Fruit fly (Drosophila melanogaster) whole organism, prepupa: Measurements from ENCODE around the gene goe.

ENCODE experiments used
- Blimp-1 ChIP-seq: fragments of 200-800 bp; sonication (Bioruptor generic); optimal IDR thresholded peaks from 3 replicates; lab custom pipeline; 2017; ENCODE audit warnings: missing biosample characterization, missing genetic modification characterization, mild to moderate bottlenecking, moderate library complexity, missing genetic modification reagents
- CG10631 ChIP-seq: fragments of 200-800 bp; sonication (Bioruptor generic); optimal IDR thresholded peaks from 2 replicates; lab custom pipeline; 2016; ENCODE audit warnings: missing biosample characterization, missing genetic modification characterization
- CG10669 ChIP-seq: fragments of 200-800 bp; sonication (Bioruptor generic); optimal IDR thresholded peaks from 3 replicates; lab custom pipeline; 2018; ENCODE audit warnings: missing biosample characterization, mild to moderate bottlenecking, missing genetic modification characterization, moderate library complexity
- CG11902 ChIP-seq: fragments of 200-800 bp; sonication (Bioruptor generic); optimal IDR thresholded peaks from 3 replicates; lab custom pipeline; 2016; ENCODE audit warnings: missing biosample characterization, missing genetic modification characterization
- CG15336 ChIP-seq: fragments of 200-800 bp; sonication (Bioruptor generic); IDR thresholded peaks from 2 replicates; pipeline ENCODE4 v1.3.6; 2022; ENCODE audit warnings: missing biosample characterization, missing genetic modification characterization
- CG1621 ChIP-seq: fragments of 200-800 bp; sonication (Bioruptor generic); optimal IDR thresholded peaks from 3 replicates; lab custom pipeline; 2018; ENCODE audit warnings: missing biosample characterization, mild to moderate bottlenecking, missing genetic modification characterization
- CG3032 ChIP-seq: fragments of 200-800 bp; optimal IDR thresholded peaks from 2 replicates; lab custom pipeline; 2019; ENCODE audit warnings: missing biosample characterization, mild to moderate bottlenecking, missing genetic modification characterization, moderate library complexity
- CG32006 ChIP-seq: fragments of 200-800 bp; sonication (Bioruptor generic); optimal IDR thresholded peaks from 3 replicates; lab custom pipeline; 2017; ENCODE audit warnings: missing biosample characterization, mild to moderate bottlenecking, missing genetic modification characterization
- CG4318 ChIP-seq: fragments of 200-800 bp; sonication (Bioruptor generic); optimal IDR thresholded peaks from 3 replicates; lab custom pipeline; 2017; ENCODE audit warnings: missing biosample characterization, mild to moderate bottlenecking, missing genetic modification characterization
- CG6163 ChIP-seq: fragments of 200-800 bp; sonication (Bioruptor generic); IDR thresholded peaks from 3 replicates; pipeline ENCODE4 v1.3.6; 2022; ENCODE audit warnings: missing biosample characterization, missing genetic modification characterization
- CG6276 ChIP-seq: fragments of 200-800 bp; sonication (Bioruptor generic); optimal IDR thresholded peaks from 2 replicates; lab custom pipeline; 2017; ENCODE audit warnings: missing biosample characterization, mild to moderate bottlenecking, missing genetic modification characterization
- CG6792 ChIP-seq: fragments of 200-800 bp; sonication (Bioruptor generic); optimal IDR thresholded peaks from 3 replicates; lab custom pipeline; 2016; ENCODE audit warnings: missing biosample characterization, missing genetic modification characterization
- CG6808 ChIP-seq: fragments of 200-800 bp; sonication (Bioruptor generic); optimal IDR thresholded peaks from 3 replicates; lab custom pipeline; 2017; ENCODE audit warnings: missing biosample characterization, missing genetic modification characterization, mild to moderate bottlenecking, moderate library complexity, missing genetic modification reagents
- CG6854 ChIP-seq: fragments of 200-800 bp; sonication (Bioruptor generic); optimal IDR thresholded peaks from 2 replicates; lab custom pipeline; 2017; ENCODE audit warnings: missing biosample characterization, mild to moderate bottlenecking, missing genetic modification characterization
- CG7368 ChIP-seq: fragments of 200-800 bp; sonication (Bioruptor generic); optimal IDR thresholded peaks from 3 replicates; lab custom pipeline; 2016; ENCODE audit warnings: missing biosample characterization, missing genetic modification characterization
- CG8319 ChIP-seq: fragments of 200-800 bp; sonication (Bioruptor generic); optimal IDR thresholded peaks from 3 replicates; lab custom pipeline; 2016; ENCODE audit warnings: missing biosample characterization, missing genetic modification characterization
- CG8632 ChIP-seq: fragments of 200-800 bp; sonication (Bioruptor generic); optimal IDR thresholded peaks from 3 replicates; lab custom pipeline; 2016; ENCODE audit warnings: missing biosample characterization, missing genetic modification characterization
- CG9139 ChIP-seq: fragments of 200-800 bp; sonication (Bioruptor generic); optimal IDR thresholded peaks from 3 replicates; lab custom pipeline; 2017; ENCODE audit warnings: missing biosample characterization, mild to moderate bottlenecking, missing genetic modification characterization
- Eip75B ChIP-seq: fragments of 200-800 bp; sonication (Bioruptor generic); optimal IDR thresholded peaks from 3 replicates; lab custom pipeline; 2016; ENCODE audit warnings: missing biosample characterization, missing genetic modification characterization
- Eip78C ChIP-seq: fragments of 200-800 bp; sonication (Bioruptor generic); peaks from one replicate; lab custom pipeline; 2016; ENCODE audit warnings: missing biosample characterization, missing genetic modification characterization
- Eip93F ChIP-seq: fragments of 200-800 bp; sonication (Bioruptor generic); optimal IDR thresholded peaks from 2 replicates; lab custom pipeline; 2016; ENCODE audit warnings: missing biosample characterization, mild to moderate bottlenecking, missing genetic modification characterization
- Ets21C ChIP-seq: fragments of 200-800 bp; sonication (Bioruptor generic); optimal IDR thresholded peaks from 3 replicates; lab custom pipeline; 2016; ENCODE audit warnings: missing biosample characterization, missing genetic modification characterization
- Ets96B ChIP-seq: fragments of 200-800 bp; optimal IDR thresholded peaks from 2 replicates; lab custom pipeline; 2019; ENCODE audit warnings: missing biosample characterization, mild to moderate bottlenecking, missing genetic modification characterization, moderate library complexity
- Gug ChIP-seq: fragments of 200-800 bp; sonication (Bioruptor generic); IDR thresholded peaks from 2 replicates; pipeline ENCODE4 v1.3.6; 2022; ENCODE audit warnings: missing biosample characterization, missing genetic modification characterization
- Hr38 ChIP-seq: sonication (Bioruptor generic); optimal IDR thresholded peaks from 2 replicates; lab custom pipeline; 2016; ENCODE audit warnings: missing biosample characterization, missing genetic modification characterization
- Hr39 ChIP-seq: fragments of 200-800 bp; sonication (Bioruptor generic); optimal IDR thresholded peaks from 2 replicates; lab custom pipeline; 2016; ENCODE audit warnings: missing biosample characterization, missing genetic modification characterization
- Hr4 ChIP-seq: fragments of 200-800 bp; sonication (Bioruptor generic); optimal IDR thresholded peaks from 3 replicates; lab custom pipeline; 2016; ENCODE audit warnings: missing biosample characterization, missing genetic modification characterization
- Smox ChIP-seq: fragments of 200-800 bp; sonication (Bioruptor generic); optimal IDR thresholded peaks from 3 replicates; lab custom pipeline; 2016; ENCODE audit warnings: missing biosample characterization, missing genetic modification characterization
- Sox102F ChIP-seq: fragments of 200-800 bp; sonication (Bioruptor generic); optimal IDR thresholded peaks from 2 replicates; lab custom pipeline; 2016; ENCODE audit warnings: missing biosample characterization, mild to moderate bottlenecking, missing genetic modification characterization
- Sox14 ChIP-seq: fragments of 200-800 bp; sonication (Bioruptor generic); optimal IDR thresholded peaks from 3 replicates; lab custom pipeline; 2016; ENCODE audit warnings: missing biosample characterization, missing genetic modification characterization
- Sox15 ChIP-seq: fragments of 200-800 bp; sonication (Bioruptor generic); optimal IDR thresholded peaks from 3 replicates; lab custom pipeline; 2016; ENCODE audit warnings: missing biosample characterization, missing genetic modification characterization
- cyc ChIP-seq: fragments of 200-800 bp; sonication (Bioruptor generic); optimal IDR thresholded peaks from 3 replicates; lab custom pipeline; 2016; ENCODE audit warnings: missing biosample characterization, missing genetic modification characterization
- dac ChIP-seq: fragments of 200-800 bp; sonication (Bioruptor generic); optimal IDR thresholded peaks from 2 replicates; lab custom pipeline; 2017; ENCODE audit warnings: missing biosample characterization, mild to moderate bottlenecking, missing genetic modification characterization
- dsx ChIP-seq: fragments of 200-800 bp; optimal IDR thresholded peaks from 3 replicates; lab custom pipeline; 2019; ENCODE audit warnings: missing biosample characterization, mild to moderate bottlenecking, missing genetic modification characterization, moderate library complexity; ENCODE audit not compliant: poor library complexity, severe bottlenecking
- fd59A ChIP-seq: fragments of 200-800 bp; sonication (Bioruptor generic); optimal IDR thresholded peaks from 2 replicates; lab custom pipeline; 2017; ENCODE audit warnings: missing biosample characterization, mild to moderate bottlenecking, missing genetic modification characterization, missing genetic modification reagents
- fd85E ChIP-seq: fragments of 200-800 bp; sonication (Bioruptor generic); optimal IDR thresholded peaks from 3 replicates; lab custom pipeline; 2016; ENCODE audit warnings: missing biosample characterization, missing genetic modification characterization
- fkh ChIP-seq: fragments of 200-800 bp; sonication (Bioruptor generic); optimal IDR thresholded peaks from 3 replicates; lab custom pipeline; 2017; ENCODE audit warnings: missing biosample characterization, mild to moderate bottlenecking, missing genetic modification characterization, moderate library complexity
- lz ChIP-seq: fragments of 200-800 bp; sonication (Bioruptor generic); optimal IDR thresholded peaks from 3 replicates; lab custom pipeline; 2016; ENCODE audit warnings: missing biosample characterization, missing genetic modification characterization
- pdm3 ChIP-seq: fragments of 200-800 bp; sonication (Bioruptor generic); optimal IDR thresholded peaks from 3 replicates; lab custom pipeline; 2016; ENCODE audit warnings: missing biosample characterization, missing genetic modification characterization
- spab ChIP-seq: fragments of 200-800 bp; sonication (Bioruptor generic); optimal IDR thresholded peaks from 2 replicates; lab custom pipeline; 2017; ENCODE audit warnings: missing biosample characterization, mild to moderate bottlenecking, missing genetic modification characterization, missing genetic modification reagents
- ss ChIP-seq, 2 experiments: fragments of 200-800 bp; sonication (Bioruptor generic); optimal IDR thresholded peaks; 2 replicates in 1 of 2; 3 replicates in 1 of 2; lab custom pipeline; 2017 to 2018; ENCODE audit warnings: mild to moderate bottlenecking in 2 of 2, missing biosample characterization in 2 of 2, missing genetic modification characterization in 2 of 2, moderate library complexity in 1 of 2
- svp ChIP-seq: fragments of 200-800 bp; sonication (Bioruptor generic); peaks from one replicate; lab custom pipeline; 2016; ENCODE audit warnings: missing biosample characterization, missing genetic modification characterization
- topi ChIP-seq: fragments of 200-800 bp; sonication (Bioruptor generic); optimal IDR thresholded peaks from 3 replicates; lab custom pipeline; 2016; ENCODE audit warnings: missing biosample characterization, missing genetic modification characterization
- vri ChIP-seq: fragments of 200-800 bp; sonication (Bioruptor generic); optimal IDR thresholded peaks from 3 replicates; lab custom pipeline; 2016; ENCODE audit warnings: missing biosample characterization, mild to moderate bottlenecking, missing genetic modification characterization

The goe gene

DNA sequence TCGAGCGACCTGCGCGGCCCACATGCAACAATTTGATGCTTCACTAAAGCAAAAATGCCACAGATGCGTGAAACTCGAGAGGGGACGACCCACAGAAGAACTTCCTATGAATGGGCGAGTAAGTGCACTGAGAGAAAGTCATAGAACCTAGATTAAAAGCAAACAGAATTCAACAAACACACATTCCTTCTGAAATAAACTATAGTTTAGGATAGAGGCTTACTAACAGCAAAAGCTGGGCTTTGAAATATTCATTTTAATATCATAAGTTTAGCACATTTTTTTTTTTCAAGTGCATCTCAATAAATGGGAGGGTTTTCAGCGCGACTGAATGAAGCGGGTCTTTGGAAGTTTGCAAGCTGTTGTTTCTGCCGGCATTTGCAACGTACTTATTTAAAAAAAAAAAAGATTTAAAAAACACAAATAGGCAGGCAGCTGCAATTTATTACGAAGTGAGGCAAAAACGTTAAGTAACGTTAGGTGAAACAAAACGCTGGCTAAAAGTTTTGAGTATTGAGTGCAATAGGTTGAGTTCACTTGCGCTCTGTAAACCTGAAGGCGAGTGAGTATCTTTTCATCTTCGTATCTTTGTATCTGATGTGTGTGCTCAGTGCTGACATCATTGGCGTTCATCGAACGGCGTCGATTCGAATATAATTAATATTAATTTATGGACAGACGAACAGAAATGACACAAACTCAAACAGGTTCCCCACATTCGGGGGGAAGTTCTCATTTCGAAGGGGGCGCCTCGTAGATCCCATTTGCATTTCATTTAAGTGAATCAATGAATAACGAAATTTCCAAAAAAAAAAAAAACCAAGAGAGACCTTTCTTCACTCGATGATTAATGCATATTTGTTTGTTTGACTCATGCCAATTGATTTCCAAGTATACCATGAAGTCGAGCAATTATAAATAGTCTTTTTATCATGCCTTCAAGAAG, 21.4 kb upstream of the goe start (continued):
- TF ChIP-seq CG7368 (GFP tag; lab: Kevin White, UChicago), result peak; percentile 49
- TF ChIP-seq CG10669 (GFP tag; lab: Kevin White, UChicago), result peak; percentile 75
- TF ChIP-seq vri (GFP tag; lab: Kevin White, UChicago), result no peak
- peak; percentile 65 for TF ChIP-seq Hr4 (GFP tag; lab: Kevin White, UChicago)
- peak; percentile 70 to 82 for TF ChIP-seq ss (GFP tag; optimal IDR thresholded peaks at IDR 0.05; lab: Kevin White, UChicago)
- TF ChIP-seq Sox102F (GFP tag; lab: Kevin White, UChicago), result peak; percentile 6
- peak; percentile 83 for TF ChIP-seq CG15336 (GFP tag; lab: Robert Waterston, UW)
- peak; percentile 21 for TF ChIP-seq lz
- TF ChIP-seq pdm3 (GFP tag; lab: Kevin White, UChicago), result peak; percentile 52
- TF ChIP-seq Eip78C (GFP tag; lab: Kevin White, UChicago), result peak; percentile 91
- TF ChIP-seq Ets96B (tag; lab: Kevin White, UChicago), result peak; percentile 69
- TF ChIP-seq CG6808 (GFP tag; lab: Kevin White, UChicago), result peak; percentile 69
- TF ChIP-seq Eip93F, result no peak
- TF ChIP-seq CG6276, result peak; percentile 35
- TF ChIP-seq Sox14 (GFP tag; lab: Kevin White, UChicago), result peak; percentile 27

DNA sequence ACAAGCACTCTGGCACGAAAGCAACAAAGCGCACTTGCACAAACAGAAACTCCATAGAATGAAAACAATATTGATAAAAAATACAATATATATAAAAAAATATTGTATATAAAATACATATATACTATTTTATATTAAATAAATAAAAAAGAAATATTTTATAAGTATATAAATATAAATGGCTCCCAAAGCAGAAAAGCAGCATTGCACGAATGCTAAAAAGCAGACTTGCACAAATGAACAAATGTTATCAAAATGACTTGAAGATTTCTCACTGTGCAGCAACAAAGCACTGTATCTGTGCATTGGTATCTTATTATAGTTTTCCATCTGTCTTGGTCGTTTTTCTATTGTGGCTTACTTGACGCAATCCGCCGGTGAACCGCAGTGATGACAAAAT, 17.1 kb upstream of the goe start:
- TF ChIP-seq Hr39 (GFP tag; lab: Kevin White, UChicago) (no peak), Eip78C (GFP tag; lab: Kevin White, UChicago) (peak; percentile 54), CG32006 (GFP tag; lab: Kevin White, UChicago) (peak; percentile 39)

DNA sequence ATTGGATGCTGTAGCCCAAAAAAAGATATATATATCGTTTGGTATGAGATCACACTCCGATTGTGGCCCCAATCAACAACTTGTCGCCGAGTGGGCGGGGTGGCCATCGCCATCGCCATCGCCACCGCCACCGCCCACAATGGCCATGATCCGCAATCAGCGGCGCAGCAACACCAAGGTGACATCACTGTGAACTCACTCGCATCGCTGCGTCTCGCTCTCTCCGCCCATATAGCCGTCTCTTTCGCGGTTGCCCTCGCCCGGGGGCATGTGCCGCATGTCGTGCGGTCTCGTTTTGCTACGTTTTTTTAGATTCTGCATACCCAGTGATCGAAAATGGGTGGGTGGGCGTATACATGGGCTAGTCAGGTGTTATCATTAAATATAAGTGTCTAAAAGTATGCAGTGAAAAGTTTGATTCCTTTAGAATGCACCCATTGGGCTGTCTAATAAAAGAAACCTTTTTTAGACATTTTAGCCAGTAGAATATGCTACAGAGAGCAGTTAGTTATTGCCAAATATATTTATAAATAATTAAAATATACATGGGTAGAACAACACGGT, 15.2 kb upstream of the goe start:
- no peak for TF ChIP-seq Sox15 (GFP tag; lab: Kevin White, UChicago)
- TF ChIP-seq Eip75B (GFP tag; lab: Kevin White, UChicago), result no peak
- no peak for TF ChIP-seq dac
- TF ChIP-seq vri (GFP tag; lab: Kevin White, UChicago), result no peak
- TF ChIP-seq Blimp-1 (GFP tag; lab: Kevin White, UChicago), result no peak
- no peak for TF ChIP-seq fd85E (GFP tag; lab: Kevin White, UChicago)
- TF ChIP-seq CG8319, result no peak
- TF ChIP-seq CG6854 (GFP tag; lab: Kevin White, UChicago), result no peak
- TF ChIP-seq svp (GFP tag; lab: Kevin White, UChicago), result peak; percentile 45
- TF ChIP-seq CG11902 (GFP tag; lab: Kevin White, UChicago), result no peak
- peak in 1 of 2 experiments; percentile 33 for TF ChIP-seq ss (GFP tag; optimal IDR thresholded peaks at IDR 0.05; lab: Kevin White, UChicago)
- no peak for TF ChIP-seq Hr39 (GFP tag; lab: Kevin White, UChicago)
- no peak for TF ChIP-seq pdm3 (GFP tag; lab: Kevin White, UChicago)
- no peak for TF ChIP-seq fd59A
- 0 out of 2 replicates have a peak, but pooled peaks have one; percentile 26 for TF ChIP-seq CG15336 (GFP tag; lab: Robert Waterston, UW)
- peak; percentile 39 for TF ChIP-seq Eip78C (GFP tag; lab: Kevin White, UChicago)
- no peak for TF ChIP-seq CG6808 (GFP tag; lab: Kevin White, UChicago)
- TF ChIP-seq CG8632 (GFP tag; lab: Kevin White, UChicago), result no peak
- no peak for TF ChIP-seq spab (GFP tag; lab: Kevin White, UChicago)
- no peak for TF ChIP-seq topi
- TF ChIP-seq CG6163, result 0 out of 3 replicates have a peak, but pooled peaks have one; percentile 16
- TF ChIP-seq lz, result no peak
- no peak for TF ChIP-seq CG3032 (tag; lab: Kevin White, UChicago)
- no peak for TF ChIP-seq Hr38
- TF ChIP-seq fkh (GFP tag; lab: Kevin White, UChicago), result no peak
- no peak for TF ChIP-seq Sox102F (GFP tag; lab: Kevin White, UChicago)
- no peak for TF ChIP-seq CG6792 (GFP tag; lab: Kevin White, UChicago)
- no peak for TF ChIP-seq CG1621 (tag; lab: Kevin White, UChicago)
- no peak for TF ChIP-seq CG9139
- no peak for TF ChIP-seq Gug (GFP tag; lab: Robert Waterston, UW)
- TF ChIP-seq Smox (GFP tag; lab: Kevin White, UChicago), result no peak
- TF ChIP-seq CG4318, result no peak
- no peak for TF ChIP-seq dsx
- no peak for TF ChIP-seq CG10631 (GFP tag; lab: Kevin White, UChicago)
- no peak for TF ChIP-seq Ets21C (GFP tag; lab: Kevin White, UChicago)
- TF ChIP-seq cyc, result no peak
